Worm (Caenorhabditis elegans): ENCODE results near the gene C48D1.9.

Gene C48D1.9

DNA sequence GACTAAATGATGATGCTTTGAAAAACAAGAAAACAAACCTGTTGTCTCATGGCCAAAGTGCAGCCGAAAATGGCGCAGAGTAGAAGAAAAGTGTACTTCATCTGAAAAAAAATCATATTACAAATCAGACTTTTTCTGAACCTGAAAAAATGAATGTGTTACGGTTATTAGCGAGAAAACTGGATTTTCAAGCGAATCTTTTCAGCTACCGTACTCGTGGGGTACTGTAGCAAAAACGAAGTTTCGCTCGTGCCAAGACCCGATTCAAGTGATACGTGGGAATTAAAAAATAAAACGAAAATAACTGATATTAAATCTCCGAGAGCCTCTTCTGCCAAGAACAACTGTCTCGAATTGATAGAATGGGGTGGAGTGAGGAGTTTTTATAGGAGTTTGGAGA lies 42.7 kb upstream of the C48D1.9 start, which contains the start of gene ttr-51:
ttr-51 (minus strand) TSS at position 101 of the 400 bp plus-strand sequence.
- TF ChIP-seq rnt-1 (tag; optimal IDR thresholded peaks at IDR 0.05) (peak; percentile 15), nhr-90 (tag; optimal IDR thresholded peaks at IDR 0.05; ENCODE audit: poor library complexity) (no peak)

DNA sequence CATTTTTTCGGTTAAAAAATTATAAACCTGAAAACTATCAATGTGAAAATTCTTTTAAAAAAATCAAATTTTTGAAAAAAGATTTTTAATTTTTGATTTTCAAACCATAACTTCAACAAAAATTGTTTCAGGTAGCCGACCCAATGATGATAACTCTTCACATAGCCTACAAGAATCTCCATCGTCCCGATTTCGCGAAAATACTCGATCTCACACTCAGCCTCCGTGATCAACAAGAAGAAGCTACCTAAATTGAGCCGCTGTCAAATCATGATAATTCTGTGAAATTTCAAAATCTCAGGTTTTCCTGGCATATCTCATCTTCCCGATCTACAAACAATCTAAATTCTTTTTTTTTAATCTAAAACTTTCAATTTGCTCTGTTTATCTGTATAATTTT lies 40.8 kb upstream of the C48D1.9 start:
- TF ChIP-seq skn-1 (tag; optimal IDR thresholded peaks at IDR 0.05) (no peak), unc-98 (GFP tag; IDR thresholded peaks at IDR 0.05) (no peak), nhr-47 (tag; optimal IDR thresholded peaks at IDR 0.05) (no peak), mdl-1 (tag; optimal IDR thresholded peaks at IDR 0.05) (no peak), fkh-8 (tag; optimal IDR thresholded peaks at IDR 0.05) (no peak), elt-3 (tag; optimal IDR thresholded peaks at IDR 0.05) (no peak), nhr-237 (tag; optimal IDR thresholded peaks at IDR 0.05) (no peak), ceh-8 (GFP tag; optimal IDR thresholded peaks at IDR 0.05) (no peak), nhr-84 (tag; optimal IDR thresholded peaks at IDR 0.05) (no peak), nhr-71 (tag; optimal IDR thresholded peaks at IDR 0.05) (no peak), nhr-77 (tag; optimal IDR thresholded peaks at IDR 0.05) (no peak), pag-3 (tag; optimal IDR thresholded peaks at IDR 0.05; ENCODE audit: borderline replicate concordance, insufficient read depth) (no peak), lin-15B (tag; optimal IDR thresholded peaks at IDR 0.05) (no peak), sptf-1 (tag; optimal IDR thresholded peaks at IDR 0.05) (no peak), fkh-4 (tag; optimal IDR thresholded peaks at IDR 0.05; ENCODE audit: borderline replicate concordance) (no peak), zag-1 (tag; optimal IDR thresholded peaks at IDR 0.05) (no peak), nhr-90 (tag; optimal IDR thresholded peaks at IDR 0.05; ENCODE audit: poor library complexity) (no peak), lin-14 (GFP tag; optimal IDR thresholded peaks at IDR 0.05) (no peak), tbx-2 (tag; optimal IDR thresholded peaks at IDR 0.05) (no peak)

DNA sequence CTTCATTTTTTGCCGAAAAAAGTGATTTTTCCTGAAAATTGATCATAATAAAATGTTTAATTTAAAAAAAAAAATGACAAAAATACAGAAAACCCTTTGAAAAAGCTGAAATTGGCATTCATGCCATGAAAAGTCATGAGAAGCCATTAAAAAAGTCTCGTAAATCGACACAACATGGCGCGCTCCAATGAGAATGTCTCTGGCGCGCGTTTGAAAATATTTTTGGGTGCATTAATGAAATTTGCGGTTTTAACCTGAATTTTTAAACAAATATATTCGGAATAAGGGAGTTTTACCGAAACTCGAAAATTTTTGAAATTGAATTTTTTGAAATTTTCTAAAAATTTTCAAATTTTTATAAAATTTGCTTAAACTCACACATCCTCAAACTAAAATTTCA lies 38.3 kb upstream of the C48D1.9 start:
- TF ChIP-seq snpc-4 (tag; optimal IDR thresholded peaks at IDR 0.05) (no peak), lin-35 (GFP tag; optimal IDR thresholded peaks at IDR 0.05) (peak in 1 of 2 experiments; percentile 34), efl-1 (optimal IDR thresholded peaks at IDR 0.05) (peak; percentile 0 to 17), efl-1 (GFP tag; optimal IDR thresholded peaks at IDR 0.05 in 1 of 2) (peak in 1 of 2 experiments; percentile 93), tlp-1 (tag; optimal IDR thresholded peaks at IDR 0.05) (no peak), ztf-11 (tag; optimal IDR thresholded peaks at IDR 0.05) (no peak), dpl-1 (GFP tag; optimal IDR thresholded peaks at IDR 0.05) (peak in 1 of 3 experiments; percentile 24), unc-30 (tag; optimal IDR thresholded peaks at IDR 0.05) (no peak), swsn-7 (tag; optimal IDR thresholded peaks at IDR 0.05) (no peak), blmp-1 (tag; optimal IDR thresholded peaks at IDR 0.05) (no peak)

DNA sequence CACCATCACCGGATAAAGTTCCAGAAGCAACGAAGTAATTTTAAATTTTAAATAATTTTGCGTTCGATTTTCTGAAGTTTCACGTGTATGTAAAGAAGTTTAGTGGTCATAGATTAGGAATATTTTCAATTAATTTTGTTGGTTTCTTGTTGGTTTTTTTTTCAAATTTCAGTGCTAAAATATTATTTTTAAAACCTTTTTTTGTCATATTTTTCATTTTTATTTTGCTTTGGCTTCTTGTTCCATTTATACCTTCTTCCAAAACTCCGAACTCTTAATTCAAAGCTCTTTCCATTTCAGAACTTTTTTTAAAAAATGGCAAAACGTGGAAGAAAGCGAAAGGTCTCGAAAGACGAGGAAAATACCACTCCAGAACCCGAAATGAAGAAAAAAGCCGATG lies 37.5 kb upstream of the C48D1.9 start, which contains the start of gene JC8.7:
JC8.7 (plus strand) TSS at position 301 of the 400 bp plus-strand sequence.
- TF ChIP-seq lin-15B (tag; optimal IDR thresholded peaks at IDR 0.05), result no peak
- no peak for TF ChIP-seq ztf-4 (tag; optimal IDR thresholded peaks at IDR 0.05)
- no peak for TF ChIP-seq grh-1 (GFP tag; IDR thresholded peaks at IDR 0.05)
- no peak for TF ChIP-seq snpc-4 (tag; optimal IDR thresholded peaks at IDR 0.05)
- no peak for TF ChIP-seq ceh-88 (GFP tag; IDR thresholded peaks at IDR 0.05)
- TF ChIP-seq rnt-1 (tag; optimal IDR thresholded peaks at IDR 0.05), result no peak
- no peak for TF ChIP-seq lin-35 (GFP tag; optimal IDR thresholded peaks at IDR 0.05)
- no peak for TF ChIP-seq mdl-1 (tag; optimal IDR thresholded peaks at IDR 0.05)
- no peak for TF ChIP-seq ceh-82 (tag; optimal IDR thresholded peaks at IDR 0.05)
- no peak for TF ChIP-seq C04F5.9 (tag; optimal IDR thresholded peaks at IDR 0.05)
- TF ChIP-seq nhr-85 (tag), result no peak

DNA sequence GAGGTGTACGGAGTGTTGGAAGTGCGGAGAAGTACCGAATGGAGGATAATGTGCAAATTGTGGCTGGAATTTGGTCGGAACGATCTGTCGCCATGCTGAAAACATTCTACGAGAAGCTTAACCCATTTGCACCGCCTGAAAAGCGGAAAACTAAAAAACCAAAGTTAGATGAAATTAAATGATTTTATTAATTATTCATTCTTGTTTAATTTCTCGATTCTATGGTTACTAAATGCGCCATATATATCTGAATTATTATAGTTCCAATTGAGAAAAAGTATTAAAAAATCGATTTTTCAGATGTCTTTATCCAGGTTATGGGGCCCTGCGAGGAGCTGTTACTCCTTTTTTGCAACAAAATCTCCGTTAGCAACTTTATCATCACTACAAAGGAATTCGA lies 34.6 kb upstream of the C48D1.9 start, which contains the start of gene cox-11:
cox-11 (plus strand) TSS at position 301 of the 400 bp plus-strand sequence.
- TF ChIP-seq nhr-20 (tag; optimal IDR thresholded peaks at IDR 0.05) (no peak), aly-2 (tag; optimal IDR thresholded peaks at IDR 0.05) (no peak), unc-62 (GFP tag; optimal IDR thresholded peaks at IDR 0.05) (no peak), nhr-85 (tag) (no peak), fkh-8 (tag; optimal IDR thresholded peaks at IDR 0.05) (no peak), C16A3.4 (tag; optimal IDR thresholded peaks at IDR 0.05) (no peak), ztf-11 (tag; optimal IDR thresholded peaks at IDR 0.05) (no peak), dsc-1 (tag; optimal IDR thresholded peaks at IDR 0.05) (no peak), elt-2 (tag; optimal IDR thresholded peaks at IDR 0.05) (no peak), lin-35 (GFP tag; optimal IDR thresholded peaks at IDR 0.05) (no peak), snu-23 (GFP tag; optimal IDR thresholded peaks at IDR 0.05) (no peak), fos-1 (tag; optimal IDR thresholded peaks at IDR 0.05) (no peak), nhr-237 (tag; optimal IDR thresholded peaks at IDR 0.05) (no peak)
